Worm (Caenorhabditis elegans) whole organism, mixed stage, embryonic: Measurements from ENCODE around the gene jmjd-3.2.
A peak's percentile ranks its signal among the peaks of the same experiment; 100 is the strongest.

Experiments
- M03D4.4 ChIP-seq: sonication (generic microtip); optimal IDR thresholded peaks from 2 replicates; lab custom pipeline; 2017; ENCODE audit warnings: mild to moderate bottlenecking, missing genetic modification characterization, missing compliant biosample characterization
- bed-3 ChIP-seq: fragments of 200-800 bp; sonication (Bioruptor generic); optimal IDR thresholded peaks from 3 replicates; lab custom pipeline; 2018; ENCODE audit warnings: mild to moderate bottlenecking, missing genetic modification characterization, moderate library complexity, missing compliant biosample characterization
- blmp-1 ChIP-seq: fragments of 150-350 bp; optimal IDR thresholded peaks from 2 replicates; lab custom pipeline; 2014; ENCODE audit warnings: missing biosample characterization, missing genetic modification characterization
- ceh-39 ChIP-seq: fragments of 150-350 bp; optimal IDR thresholded peaks from 2 replicates; lab custom pipeline; 2014; ENCODE audit warnings: missing biosample characterization, missing genetic modification characterization
- ceh-43 ChIP-seq: fragments of 200-800 bp; sonication (Bioruptor generic); optimal IDR thresholded peaks from 2 replicates; lab custom pipeline; 2018; ENCODE audit warnings: mild to moderate bottlenecking, missing genetic modification characterization, moderate library complexity, missing compliant biosample characterization
- ceh-83 ChIP-seq: fragments of 200-800 bp; sonication (Bioruptor generic); optimal IDR thresholded peaks from 2 replicates; lab custom pipeline; 2018; ENCODE audit warnings: mild to moderate bottlenecking, missing genetic modification characterization, missing compliant biosample characterization
- ces-1 ChIP-seq: fragments of 150-350 bp; optimal IDR thresholded peaks from 2 replicates; lab custom pipeline; 2014; ENCODE audit warnings: missing biosample characterization, missing genetic modification reagents, missing genetic modification characterization
- cnd-1 ChIP-seq: fragments of 200-800 bp; sonication (Bioruptor generic); optimal IDR thresholded peaks from 2 replicates; lab custom pipeline; 2018; ENCODE audit warnings: mild to moderate bottlenecking, missing genetic modification characterization, missing compliant biosample characterization
- drap-1 ChIP-seq: fragments of 200-800 bp; sonication (Bioruptor generic); optimal IDR thresholded peaks from 3 replicates; lab custom pipeline; 2018; ENCODE audit warnings: mild to moderate bottlenecking, missing genetic modification characterization, missing compliant biosample characterization
- elt-1 ChIP-seq: sonication (generic microtip); optimal IDR thresholded peaks from 2 replicates; lab custom pipeline; 2017; ENCODE audit warnings: missing genetic modification characterization, mild to moderate bottlenecking, missing compliant biosample characterization, antibody characterized with exemption, moderate library complexity, borderline replicate concordance; ENCODE audit not compliant: insufficient read depth
- elt-3 ChIP-seq: fragments of 150-350 bp; optimal IDR thresholded peaks from 2 replicates; lab custom pipeline; 2014; ENCODE audit warnings: missing biosample characterization, missing genetic modification characterization
- flh-1 ChIP-seq: fragments of 200-800 bp; sonication (Bioruptor generic); optimal IDR thresholded peaks from 2 replicates; lab custom pipeline; 2018; ENCODE audit warnings: mild to moderate bottlenecking, missing genetic modification characterization, moderate library complexity, missing compliant biosample characterization
- ham-2 ChIP-seq: fragments of 200-800 bp; sonication (Bioruptor generic); optimal IDR thresholded peaks from 2 replicates; lab custom pipeline; 2018; ENCODE audit warnings: mild to moderate bottlenecking, missing genetic modification characterization, missing compliant biosample characterization
- hlh-1 ChIP-seq: fragments of 150-350 bp; optimal IDR thresholded peaks from 2 replicates; lab custom pipeline; 2014; ENCODE audit warnings: missing biosample characterization, missing genetic modification reagents, missing genetic modification characterization
- lin-13 ChIP-seq: fragments of 150-350 bp; optimal IDR thresholded peaks from 2 replicates; lab custom pipeline; 2014; ENCODE audit warnings: missing biosample characterization, missing genetic modification characterization
- lsy-2 ChIP-seq: fragments of 150-350 bp; optimal IDR thresholded peaks from 2 replicates; lab custom pipeline; 2014; ENCODE audit warnings: missing biosample characterization, missing genetic modification characterization
- mab-5 ChIP-seq: fragments of 150-350 bp; optimal IDR thresholded peaks from 2 replicates; lab custom pipeline; 2014; ENCODE audit warnings: missing biosample characterization, missing genetic modification characterization
- mep-1 ChIP-seq: fragments of 150-350 bp; optimal IDR thresholded peaks from 2 replicates; lab custom pipeline; 2017; ENCODE audit warnings: missing biosample characterization, missing genetic modification reagents, missing genetic modification characterization, inconsistent platforms
- mls-2 ChIP-seq: sonication (generic microtip); optimal IDR thresholded peaks from 2 replicates; lab custom pipeline; 2016; ENCODE audit warnings: mild to moderate bottlenecking, missing genetic modification characterization, moderate library complexity, missing compliant biosample characterization
- nhr-12 ChIP-seq: fragments of 150-350 bp; optimal IDR thresholded peaks from 2 replicates; lab custom pipeline; 2014; ENCODE audit warnings: missing biosample characterization, missing genetic modification characterization
- nhr-2 ChIP-seq: fragments of 150-350 bp; optimal IDR thresholded peaks from 2 replicates; lab custom pipeline; 2014; ENCODE audit warnings: missing biosample characterization, missing genetic modification characterization
- nhr-28 ChIP-seq: fragments of 150-350 bp; optimal IDR thresholded peaks from 2 replicates; lab custom pipeline; 2014; ENCODE audit warnings: missing biosample characterization, missing genetic modification characterization
- nhr-76 ChIP-seq: sonication (generic microtip); optimal IDR thresholded peaks from 2 replicates; lab custom pipeline; 2017; ENCODE audit warnings: missing biosample characterization, missing genetic modification characterization
- pha-4 ChIP-seq: fragments of 150-350 bp; optimal IDR thresholded peaks from 2 replicates; lab custom pipeline; 2018; ENCODE audit warnings: missing biosample characterization, missing genetic modification reagents, missing genetic modification characterization
- sem-2 ChIP-seq: fragments of 200-800 bp; sonication (Bioruptor generic); optimal IDR thresholded peaks from 2 replicates; lab custom pipeline; 2018; ENCODE audit warnings: mild to moderate bottlenecking, missing genetic modification characterization, missing compliant biosample characterization
- snpc-4 ChIP-seq: fragments of 150-350 bp; optimal IDR thresholded peaks from 2 replicates; lab custom pipeline; 2014; ENCODE audit warnings: missing biosample characterization, missing genetic modification characterization
- sptf-1 ChIP-seq: sonication (generic microtip); optimal IDR thresholded peaks from 2 replicates; lab custom pipeline; 2017; ENCODE audit warnings: mild to moderate bottlenecking, missing genetic modification characterization, moderate library complexity, missing compliant biosample characterization
- tbx-8 ChIP-seq: fragments of 200-800 bp; sonication (Bioruptor generic); optimal IDR thresholded peaks from 2 replicates; lab custom pipeline; 2018; ENCODE audit warnings: mild to moderate bottlenecking, missing genetic modification characterization, moderate library complexity, missing compliant biosample characterization
- unc-39 ChIP-seq: fragments of 150-350 bp; optimal IDR thresholded peaks from 2 replicates; lab custom pipeline; 2014; ENCODE audit warnings: missing biosample characterization, missing genetic modification characterization
- unc-62 ChIP-seq: fragments of 150-350 bp; optimal IDR thresholded peaks from 2 replicates; lab custom pipeline; 2014; ENCODE audit warnings: missing biosample characterization, missing genetic modification reagents, missing genetic modification characterization
- zip-8 ChIP-seq: fragments of 150-350 bp; optimal IDR thresholded peaks from 2 replicates; lab custom pipeline; 2014; ENCODE audit warnings: missing biosample characterization, missing genetic modification characterization
- ztf-11 ChIP-seq: fragments of 150-350 bp; optimal IDR thresholded peaks from 2 replicates; lab custom pipeline; 2014; ENCODE audit warnings: missing biosample characterization, missing genetic modification characterization

The jmjd-3.2 gene

DNA sequence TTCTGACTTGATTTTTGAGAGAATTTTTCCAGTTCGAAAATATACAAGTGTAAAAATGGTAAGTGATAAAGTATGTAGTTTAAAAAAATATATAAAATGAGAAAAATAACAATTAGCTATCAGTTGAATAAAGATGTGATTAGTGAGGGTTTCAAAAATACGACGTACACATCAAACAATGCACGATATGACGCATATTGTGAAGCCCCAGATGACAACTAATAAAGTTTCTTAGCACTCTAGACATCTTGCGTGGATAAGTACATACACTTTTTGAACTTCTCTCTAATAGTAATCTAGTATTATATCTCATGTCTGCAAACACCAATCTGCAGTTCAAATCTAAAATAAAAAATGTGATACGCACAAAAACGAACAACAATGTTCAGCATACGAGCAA lies 17.6 kb upstream of the jmjd-3.2 start:
- TF ChIP-seq unc-39 (tag; lab: Kevin White, UChicago) (no peak), sem-2 (GFP tag; lab: Kevin White, UChicago) (no peak), nhr-12 (tag; lab: Kevin White, UChicago) (no peak)

DNA sequence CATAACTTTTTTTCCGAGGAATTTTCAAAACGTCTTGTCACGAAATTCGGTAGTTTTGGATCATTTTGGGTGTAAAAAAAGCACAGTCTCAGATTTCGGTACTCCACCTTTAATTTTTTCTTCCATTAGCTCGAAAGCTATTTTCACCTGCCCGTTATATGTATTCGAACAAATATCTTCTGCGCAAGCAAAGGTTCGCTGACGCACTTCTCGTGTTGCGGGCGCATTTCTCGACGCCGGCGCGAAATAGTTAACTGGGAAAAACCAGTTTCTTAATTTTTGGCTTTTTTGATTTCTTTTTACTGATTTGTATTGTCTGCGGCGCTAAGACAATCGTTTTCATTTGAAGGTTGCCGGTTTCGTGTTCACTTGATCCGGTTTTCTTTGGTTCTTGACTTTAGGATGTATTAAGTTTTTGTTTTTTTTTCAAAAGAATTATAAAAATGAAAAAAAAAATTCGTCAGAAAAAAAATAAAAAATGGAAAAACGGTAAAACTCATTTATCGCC lies 12.3 kb upstream of the jmjd-3.2 start:
- TF ChIP-seq flh-1 (no peak), ham-2 (GFP tag; lab: Kevin White, UChicago) (no peak), elt-3 (no peak), mep-1 (tag; lab: Kevin White, UChicago) (no peak), tbx-8 (GFP tag; lab: Kevin White, UChicago) (no peak), bed-3 (GFP tag; lab: Kevin White, UChicago) (no peak), nhr-76 (tag; lab: Kevin White, UChicago) (no peak), unc-39 (tag; lab: Kevin White, UChicago) (no peak), pha-4 (no peak), mls-2 (no peak), cnd-1 (tag; lab: Kevin White, UChicago) (no peak), ces-1 (GFP tag; lab: Kevin White, UChicago) (no peak), sptf-1 (tag; lab: Kevin White, UChicago) (no peak), hlh-1 (tag; lab: Kevin White, UChicago) (no peak), mab-5 (tag; lab: Kevin White, UChicago) (no peak), drap-1 (GFP tag; lab: Kevin White, UChicago) (no peak), nhr-2 (tag; lab: Kevin White, UChicago) (no peak), sem-2 (GFP tag; lab: Kevin White, UChicago) (no peak), ceh-83 (GFP tag; lab: Kevin White, UChicago) (no peak), lsy-2 (no peak)

ce11 chrX:14442321-14442720 lies 5.7 kb upstream of the jmjd-3.2 start, which contains the start of gene F23D12.3:
Gene F23D12.3 (plus strand): TSS chrX:14442621.
- TF ChIP-seq nhr-12 (tag; lab: Kevin White, UChicago) (no peak), cnd-1 (tag; lab: Kevin White, UChicago) (no peak), ces-1 (GFP tag; lab: Kevin White, UChicago) (no peak), bed-3 (GFP tag; lab: Kevin White, UChicago) (no peak)
- TF ChIP-seq, all 35 proteins: peak for 0

ce11 chrX:14444701-14445100 lies 3.3 kb upstream of the jmjd-3.2 start, which contains the start of gene F23D12.4:
Gene F23D12.4 (plus strand): TSS chrX:14445001.
- TF ChIP-seq unc-39 (tag; lab: Kevin White, UChicago): no peak
- no peak for TF ChIP-seq nhr-28 (tag; lab: Kevin White, UChicago)
- no peak for TF ChIP-seq mab-5 (tag; lab: Kevin White, UChicago)
- no peak for TF ChIP-seq zip-8 (tag; lab: Kevin White, UChicago)
- no peak for TF ChIP-seq snpc-4 (tag; lab: Kevin White, UChicago)
- no peak for TF ChIP-seq cnd-1 (tag; lab: Kevin White, UChicago)
- TF ChIP-seq flh-1: no peak
- TF ChIP-seq blmp-1 (tag; lab: Kevin White, UChicago): no peak
- TF ChIP-seq lsy-2: no peak
- TF ChIP-seq ztf-11: no peak
- no peak for TF ChIP-seq bed-3 (GFP tag; lab: Kevin White, UChicago)
- no peak for TF ChIP-seq elt-1 (tag; lab: Kevin White, UChicago)
- no peak for TF ChIP-seq unc-62 (GFP tag; lab: Kevin White, UChicago)
- no peak for TF ChIP-seq ces-1 (GFP tag; lab: Kevin White, UChicago)
- no peak for TF ChIP-seq pha-4
- no peak for TF ChIP-seq hlh-1 (tag; lab: Kevin White, UChicago)
- TF ChIP-seq sem-2 (GFP tag; lab: Kevin White, UChicago): no peak
- TF ChIP-seq M03D4.4 (tag; lab: Kevin White, UChicago): no peak
- TF ChIP-seq nhr-12 (tag; lab: Kevin White, UChicago): no peak
- no peak for TF ChIP-seq tbx-8 (GFP tag; lab: Kevin White, UChicago)

ce11 chrX:14447498-14447897 lies 512 bp upstream of the jmjd-3.2 start:
- TF ChIP-seq elt-3 (no peak), mab-5 (tag; lab: Kevin White, UChicago) (no peak), hlh-1 (tag; lab: Kevin White, UChicago) (peak; percentile 33), blmp-1 (tag; lab: Kevin White, UChicago) (no peak), nhr-2 (tag; lab: Kevin White, UChicago) (peak; percentile 54), ham-2 (GFP tag; lab: Kevin White, UChicago) (no peak), mls-2 (no peak), lin-13 (no peak), zip-8 (tag; lab: Kevin White, UChicago) (peak; percentile 88), ceh-43 (GFP tag; lab: Kevin White, UChicago) (no peak), elt-1 (tag; lab: Kevin White, UChicago) (no peak), sptf-1 (tag; lab: Kevin White, UChicago) (no peak), flh-1 (no peak), cnd-1 (tag; lab: Kevin White, UChicago) (peak; percentile 52), drap-1 (GFP tag; lab: Kevin White, UChicago) (no peak), unc-39 (tag; lab: Kevin White, UChicago) (no peak), nhr-76 (tag; lab: Kevin White, UChicago) (no peak), sem-2 (GFP tag; lab: Kevin White, UChicago) (no peak), ceh-39 (tag; lab: Kevin White, UChicago) (no peak)
